Fruit fly (Drosophila melanogaster) whole organism, embryonic: ENCODE measurements around the gene CG32281.

ENCODE experiments used
- Awh ChIP-seq: fragments of 200-800 bp; sonication (Bioruptor generic); IDR thresholded peaks from 2 replicates; pipeline ENCODE4, ENCODE4 v1.3.6; 2022; ENCODE audit warnings: missing biosample characterization, missing genetic modification characterization
- Bgb ChIP-seq: fragments of 200-800 bp; sonication (Bioruptor generic); IDR thresholded peaks from 2 replicates; pipeline ENCODE4 v1.3.6; 2022; ENCODE audit warnings: missing biosample characterization, missing genetic modification characterization; ENCODE audit not compliant: partially characterized antibody
- CG10209 ChIP-seq: fragments of 200-800 bp; sonication (Bioruptor generic); optimal IDR thresholded peaks from 3 replicates; lab custom pipeline; 2017; ENCODE audit warnings: missing biosample characterization, mild to moderate bottlenecking, missing genetic modification characterization, missing genetic modification reagents
- CG10979 ChIP-seq: fragments of 200-800 bp; sonication (Bioruptor generic); optimal IDR thresholded peaks from 2 replicates; lab custom pipeline; 2018; ENCODE audit warnings: missing biosample characterization, mild to moderate bottlenecking, missing genetic modification characterization, moderate library complexity
- CG12391 ChIP-seq: fragments of 200-800 bp; sonication (Bioruptor generic); optimal IDR thresholded peaks from 3 replicates; lab custom pipeline; 2018; ENCODE audit warnings: missing biosample characterization, mild to moderate bottlenecking, missing genetic modification characterization, moderate library complexity
- CG12942 ChIP-seq: fragments of 200-800 bp; sonication (Bioruptor generic); optimal IDR thresholded peaks from 3 replicates; lab custom pipeline; 2016; ENCODE audit warnings: missing biosample characterization, missing genetic modification characterization
- CG14050 ChIP-seq: fragments of 200-800 bp; sonication (Bioruptor generic); IDR thresholded peaks from 3 replicates; pipeline ENCODE4 v1.3.6; 2022; ENCODE audit warnings: missing biosample characterization, missing genetic modification characterization
- CG15269 ChIP-seq: fragments of 200-800 bp; sonication (Bioruptor generic); optimal IDR thresholded peaks from 2 replicates; lab custom pipeline; 2018; ENCODE audit warnings: missing biosample characterization, mild to moderate bottlenecking, missing genetic modification characterization, moderate library complexity
- CG1603 ChIP-seq: fragments of 200-800 bp; sonication (Bioruptor generic); optimal IDR thresholded peaks from 2 replicates; lab custom pipeline; 2019; ENCODE audit warnings: missing biosample characterization, mild to moderate bottlenecking, missing genetic modification characterization, moderate library complexity
- CG17802 ChIP-seq: fragments of 200-800 bp; sonication (Bioruptor generic); optimal IDR thresholded peaks from 2 replicates; lab custom pipeline; 2018; ENCODE audit warnings: missing biosample characterization, mild to moderate bottlenecking, missing genetic modification characterization, moderate library complexity
- CG18262 ChIP-seq: fragments of 200-800 bp; optimal IDR thresholded peaks from 3 replicates; lab custom pipeline; 2019; ENCODE audit warnings: missing biosample characterization, mild to moderate bottlenecking, missing genetic modification characterization, moderate library complexity
- CG18476 ChIP-seq: fragments of 200-800 bp; sonication (Bioruptor generic); optimal IDR thresholded peaks from 2 replicates; lab custom pipeline; 2016; ENCODE audit warnings: missing biosample characterization, mild to moderate bottlenecking, missing genetic modification characterization
- CG2116 ChIP-seq: fragments of 200-800 bp; sonication (Bioruptor generic); optimal IDR thresholded peaks from 3 replicates; lab custom pipeline; 2018; ENCODE audit warnings: missing biosample characterization, mild to moderate bottlenecking, missing genetic modification characterization
- CG33213 ChIP-seq: fragments of 200-800 bp; sonication (Bioruptor generic); optimal IDR thresholded peaks from 3 replicates; lab custom pipeline; 2016; ENCODE audit warnings: missing biosample characterization, missing genetic modification characterization
- CG3407 ChIP-seq: fragments of 200-800 bp; sonication (Bioruptor generic); optimal IDR thresholded peaks from 2 replicates; lab custom pipeline; 2018; ENCODE audit warnings: missing biosample characterization, mild to moderate bottlenecking, missing genetic modification characterization
- CG3847 ChIP-seq: fragments of 200-800 bp; sonication (Bioruptor generic); IDR thresholded peaks from 2 replicates; pipeline ENCODE4 v1.3.6; 2022; ENCODE audit warnings: missing biosample characterization, missing genetic modification characterization
- CG42726 ChIP-seq: fragments of 200-800 bp; sonication (Bioruptor generic); IDR thresholded peaks from 2 replicates; pipeline ENCODE4 v1.3.6; 2022; ENCODE audit warnings: missing biosample characterization, missing genetic modification characterization; ENCODE audit not compliant: partially characterized antibody
- CG5245 ChIP-seq: fragments of 200-800 bp; sonication (Bioruptor generic); optimal IDR thresholded peaks from 3 replicates; lab custom pipeline; 2016; ENCODE audit warnings: missing biosample characterization, missing genetic modification characterization
- CG6689 ChIP-seq: fragments of 200-800 bp; sonication (Bioruptor generic); IDR thresholded peaks from 2 replicates; pipeline ENCODE4 v1.3.6; 2022; ENCODE audit warnings: missing biosample characterization, missing genetic modification characterization
- CG6813 ChIP-seq: fragments of 200-800 bp; sonication (Bioruptor generic); optimal IDR thresholded peaks from 2 replicates; lab custom pipeline; 2017; ENCODE audit warnings: missing biosample characterization, missing genetic modification characterization, mild to moderate bottlenecking, moderate library complexity, missing genetic modification reagents
- CG7271 ChIP-seq: fragments of 200-800 bp; sonication (Bioruptor generic); optimal IDR thresholded peaks from 2 replicates; lab custom pipeline; 2018; ENCODE audit warnings: missing biosample characterization, mild to moderate bottlenecking, missing genetic modification characterization, moderate library complexity
- CG7786 ChIP-seq: fragments of 200-800 bp; sonication (Bioruptor generic); optimal IDR thresholded peaks from 2 replicates; lab custom pipeline; 2016; ENCODE audit warnings: missing biosample characterization, missing genetic modification characterization
- CG7928 ChIP-seq: fragments of 200-800 bp; sonication (Bioruptor generic); optimal IDR thresholded peaks from 2 replicates; lab custom pipeline; 2017; ENCODE audit warnings: missing biosample characterization, mild to moderate bottlenecking, missing genetic modification characterization
- CG7987 ChIP-seq: fragments of 200-800 bp; sonication (Bioruptor generic); optimal IDR thresholded peaks from 2 replicates; lab custom pipeline; 2018; ENCODE audit warnings: missing biosample characterization, mild to moderate bottlenecking, missing genetic modification characterization, moderate library complexity
- CG8388 ChIP-seq: fragments of 200-800 bp; sonication (Bioruptor generic); optimal IDR thresholded peaks from 2 replicates; lab custom pipeline; 2019; ENCODE audit warnings: missing biosample characterization, mild to moderate bottlenecking, missing genetic modification characterization, moderate library complexity
- Camta ChIP-seq: fragments of 200-800 bp; sonication (Bioruptor generic); optimal IDR thresholded peaks from 2 replicates; lab custom pipeline; 2016; ENCODE audit warnings: missing biosample characterization, missing genetic modification characterization
- CoRest ChIP-seq: fragments of 200-800 bp; sonication (Bioruptor generic); optimal IDR thresholded peaks from 3 replicates; lab custom pipeline; 2018; ENCODE audit warnings: missing biosample characterization, mild to moderate bottlenecking, missing genetic modification characterization, moderate library complexity
- Hmx ChIP-seq: fragments of 200-800 bp; sonication (Bioruptor generic); optimal IDR thresholded peaks from 2 replicates; lab custom pipeline; 2016; ENCODE audit warnings: missing biosample characterization, missing genetic modification characterization
- MTF-1 ChIP-seq: fragments of 200-800 bp; sonication (Bioruptor generic); optimal IDR thresholded peaks from 2 replicates; lab custom pipeline; 2018; ENCODE audit warnings: missing biosample characterization, mild to moderate bottlenecking, missing genetic modification characterization, borderline replicate concordance
- Nf-YC ChIP-seq: fragments of 200-800 bp; optimal IDR thresholded peaks from 3 replicates; lab custom pipeline; 2019; ENCODE audit warnings: missing biosample characterization, mild to moderate bottlenecking, missing genetic modification characterization, moderate library complexity
- PHDP ChIP-seq: fragments of 200-800 bp; sonication (Bioruptor generic); optimal IDR thresholded peaks from 3 replicates; lab custom pipeline; 2018; ENCODE audit warnings: missing biosample characterization, mild to moderate bottlenecking, missing genetic modification characterization, moderate library complexity
- TFAM ChIP-seq: fragments of 200-800 bp; sonication (Bioruptor generic); optimal IDR thresholded peaks from 2 replicates; lab custom pipeline; 2017; ENCODE audit warnings: missing biosample characterization, missing genetic modification characterization, inconsistent platforms
- amos ChIP-seq: fragments of 200-800 bp; sonication (Bioruptor generic); IDR thresholded peaks from 2 replicates; pipeline ENCODE4 v1.3.6; 2022; ENCODE audit warnings: missing biosample characterization, missing genetic modification characterization; ENCODE audit not compliant: partially characterized antibody
- bab2 ChIP-seq: fragments of 200-800 bp; sonication (Bioruptor generic); optimal IDR thresholded peaks from 2 replicates; lab custom pipeline; 2016; ENCODE audit warnings: missing biosample characterization, missing genetic modification characterization
- grn ChIP-seq: fragments of 200-800 bp; sonication (Bioruptor generic); optimal IDR thresholded peaks from 3 replicates; lab custom pipeline; 2017; ENCODE audit warnings: missing biosample characterization, missing genetic modification characterization
- gro ChIP-seq: fragments of 200-800 bp; sonication (Bioruptor generic); optimal IDR thresholded peaks from 2 replicates; lab custom pipeline; 2016; ENCODE audit warnings: missing biosample characterization, missing genetic modification characterization
- hb ChIP-seq: fragments of 200-800 bp; sonication (Bioruptor generic); IDR thresholded peaks from 3 replicates; pipeline ENCODE4 v1.3.6; 2022; ENCODE audit warnings: missing biosample characterization, missing genetic modification characterization; ENCODE audit not compliant: partially characterized antibody
- hbn ChIP-seq: fragments of 200-800 bp; sonication (Bioruptor generic); IDR thresholded peaks from 2 replicates; pipeline ENCODE4 v1.3.6; 2022; ENCODE audit warnings: missing biosample characterization, missing genetic modification characterization; ENCODE audit not compliant: partially characterized antibody
- knrl ChIP-seq: fragments of 200-800 bp; sonication (Bioruptor generic); IDR thresholded peaks from 3 replicates; pipeline ENCODE4 v1.3.6; 2022; ENCODE audit warnings: missing biosample characterization, missing genetic modification characterization; ENCODE audit not compliant: partially characterized antibody
- mam ChIP-seq: fragments of 200-800 bp; sonication (Bioruptor generic); optimal IDR thresholded peaks from 3 replicates; lab custom pipeline; 2016; ENCODE audit warnings: missing biosample characterization, missing genetic modification characterization
- nmo ChIP-seq: fragments of 200-800 bp; sonication (Bioruptor generic); optimal IDR thresholded peaks from 2 replicates; lab custom pipeline; 2018; ENCODE audit warnings: missing biosample characterization, mild to moderate bottlenecking, missing genetic modification characterization, moderate library complexity
- pfk ChIP-seq: fragments of 200-800 bp; sonication (Bioruptor generic); optimal IDR thresholded peaks from 2 replicates; lab custom pipeline; 2018; ENCODE audit warnings: missing biosample characterization, mild to moderate bottlenecking, missing genetic modification characterization, moderate library complexity
- pho ChIP-seq: fragments of 200-800 bp; sonication (Bioruptor generic); optimal IDR thresholded peaks from 2 replicates; lab custom pipeline; 2016; ENCODE audit warnings: missing biosample characterization, missing genetic modification characterization
- pzg ChIP-seq: fragments of 200-800 bp; sonication (Bioruptor generic); optimal IDR thresholded peaks from 3 replicates; lab custom pipeline; 2018; ENCODE audit warnings: missing biosample characterization, mild to moderate bottlenecking, missing genetic modification characterization, moderate library complexity
- schlank ChIP-seq: fragments of 200-800 bp; sonication (Bioruptor generic); optimal IDR thresholded peaks from 2 replicates; lab custom pipeline; 2018; ENCODE audit warnings: missing biosample characterization, mild to moderate bottlenecking, missing genetic modification characterization
- slbo ChIP-seq: fragments of 200-800 bp; sonication (Bioruptor generic); IDR thresholded peaks from 2 replicates; pipeline ENCODE4 v1.3.6; 2022; ENCODE audit warnings: missing biosample characterization, missing genetic modification characterization
- sna ChIP-seq: fragments of 200-800 bp; sonication (Bioruptor generic); IDR thresholded peaks from 2 replicates; pipeline ENCODE4 v1.3.6; 2022; ENCODE audit warnings: missing biosample characterization, missing genetic modification characterization; ENCODE audit not compliant: partially characterized antibody
- tna ChIP-seq: fragments of 200-800 bp; sonication (Bioruptor generic); IDR thresholded peaks from 2 replicates; pipeline ENCODE4 v1.3.6; 2022; ENCODE audit warnings: missing biosample characterization, missing genetic modification characterization; ENCODE audit not compliant: partially characterized antibody
- zen ChIP-seq: fragments of 200-800 bp; sonication (Bioruptor generic); optimal IDR thresholded peaks from 3 replicates; lab custom pipeline; 2018; ENCODE audit warnings: missing biosample characterization, mild to moderate bottlenecking, missing genetic modification characterization, moderate library complexity

CG32281 gene

DNA sequence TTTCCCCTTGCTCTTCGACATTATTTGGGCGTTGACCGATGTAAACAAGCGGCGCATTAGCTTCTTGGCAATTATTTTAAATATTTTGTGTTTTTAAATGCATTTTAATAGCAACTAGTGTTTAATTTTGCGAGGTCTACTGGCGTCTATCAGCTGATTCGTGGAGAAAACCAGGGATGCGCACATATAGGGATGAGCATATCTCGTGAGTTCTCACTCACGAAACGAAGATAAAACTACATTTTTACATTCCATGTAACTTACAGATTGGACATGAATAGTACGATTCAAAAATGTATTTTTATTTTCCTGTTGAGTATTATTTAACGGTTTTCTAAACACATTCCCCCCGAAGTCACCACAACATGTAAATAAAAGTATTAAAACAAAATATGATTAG lies 28.3 kb downstream of the CG32281 start, which contains the start of gene CG14966 (continued):
- TF ChIP-seq Bgb (peak; percentile 96), CG42726 (GFP tag; lab: Robert Waterston, UW) (peak; percentile 91), mam (GFP tag; lab: Kevin White, UChicago) (peak; percentile 62), CG10209 (GFP tag; lab: Kevin White, UChicago) (no peak), PHDP (tag; lab: Kevin White, UChicago) (peak; percentile 1), CG3407 (GFP tag; lab: Kevin White, UChicago) (no peak), CG12942 (no peak), CG7928 (GFP tag; lab: Kevin White, UChicago) (peak; percentile 97), nmo (GFP tag; lab: Kevin White, UChicago) (peak; percentile 43), TFAM (GFP tag; lab: Kevin White, UChicago) (no peak), Awh (GFP tag; lab: Robert Waterston, UW) (no peak), CG17802 (tag; lab: Kevin White, UChicago) (no peak), pho (GFP tag; lab: Kevin White, UChicago) (peak; percentile 29), Camta (peak; percentile 0), zen (tag; lab: Kevin White, UChicago) (no peak), pfk (GFP tag; lab: Kevin White, UChicago) (peak; percentile 11), CG1603 (tag; lab: Kevin White, UChicago) (peak; percentile 66), CG15269 (tag; lab: Kevin White, UChicago) (peak; percentile 12), CoRest (tag; lab: Kevin White, UChicago) (peak; percentile 45), CG18262 (tag; lab: Kevin White, UChicago) (peak; percentile 7), CG2116 (GFP tag; lab: Kevin White, UChicago) (peak; percentile 43), CG3847 (GFP tag; lab: Robert Waterston, UW) (peak; percentile 44), CG18476 (GFP tag; lab: Kevin White, UChicago) (no peak), MTF-1 (GFP tag; lab: Kevin White, UChicago) (no peak), CG7786 (GFP tag; lab: Kevin White, UChicago) (peak; percentile 0), CG6813 (GFP tag; lab: Kevin White, UChicago) (no peak), CG12391 (tag; lab: Kevin White, UChicago) (peak; percentile 33), CG6689 (no peak), pzg (GFP tag; lab: Kevin White, UChicago) (peak; percentile 89), slbo (peak; percentile 63; the same call in 1 of the 2 replicates), sna (peak; percentile 94), CG33213 (GFP tag; lab: Kevin White, UChicago) (peak; percentile 30), Nf-YC (peak; percentile 64), tna (GFP tag; lab: Robert Waterston, UW) (peak; percentile 51; the same call in 1 of the 2 replicates), CG7271 (tag; lab: Kevin White, UChicago) (no peak), knrl (GFP tag; lab: Robert Waterston, UW) (peak; percentile 88), CG10979 (peak; percentile 1), schlank (tag; lab: Kevin White, UChicago) (no peak), amos (GFP tag; lab: Robert Waterston, UW) (peak; percentile 94), CG14050 (GFP tag; lab: Robert Waterston, UW) (no peak), CG5245 (no peak), bab2 (peak; percentile 10), CG7987 (GFP tag; lab: Kevin White, UChicago) (peak; percentile 2), CG8388 (GFP tag; lab: Kevin White, UChicago) (no peak), Hmx (GFP tag; lab: Kevin White, UChicago) (peak; percentile 16), hbn (GFP tag; lab: Robert Waterston, UW) (peak; percentile 85), gro (GFP tag; lab: Kevin White, UChicago) (peak; percentile 58), grn (peak; percentile 11), hb (GFP tag; lab: Robert Waterston, UW) (peak; percentile 78; the same call in 2 of the 3 replicates)
